Fruit fly (Drosophila melanogaster): ENCODE results near the gene ben.

DNA sequence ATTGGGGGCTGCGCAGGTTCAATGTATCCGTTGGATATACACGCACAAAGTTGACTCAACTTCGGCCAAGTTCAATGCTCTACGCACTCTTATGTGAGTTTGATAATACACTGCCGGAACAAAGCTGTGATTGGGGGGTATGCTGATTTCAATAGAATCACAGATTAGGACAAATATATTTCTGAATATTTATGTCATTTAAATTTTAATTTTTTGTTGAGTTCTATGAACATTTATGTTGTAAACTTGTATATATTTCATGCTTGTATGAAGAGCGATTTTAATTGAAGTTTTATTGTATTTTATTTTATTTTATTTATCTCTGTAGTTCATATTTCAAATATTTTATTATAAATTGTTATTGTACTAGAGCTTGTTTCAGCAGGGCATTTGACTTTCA is 30.6 kb downstream of the ben start:
- TF ChIP-seq Myc (optimal IDR thresholded peaks at IDR 0.05) (no peak), psq (optimal IDR thresholded peaks at IDR 0.05) (no peak), Sin3A (optimal IDR thresholded peaks at IDR 0.05) (no peak), ttk (optimal IDR thresholded peaks at IDR 0.05) (no peak), h (optimal IDR thresholded peaks at IDR 0.05) (no peak), insv (optimal IDR thresholded peaks at IDR 0.05) (no peak)
